Comparison of ENCODE assay signal across 4 fruit fly cellular contexts in the genomic region with DNA sequence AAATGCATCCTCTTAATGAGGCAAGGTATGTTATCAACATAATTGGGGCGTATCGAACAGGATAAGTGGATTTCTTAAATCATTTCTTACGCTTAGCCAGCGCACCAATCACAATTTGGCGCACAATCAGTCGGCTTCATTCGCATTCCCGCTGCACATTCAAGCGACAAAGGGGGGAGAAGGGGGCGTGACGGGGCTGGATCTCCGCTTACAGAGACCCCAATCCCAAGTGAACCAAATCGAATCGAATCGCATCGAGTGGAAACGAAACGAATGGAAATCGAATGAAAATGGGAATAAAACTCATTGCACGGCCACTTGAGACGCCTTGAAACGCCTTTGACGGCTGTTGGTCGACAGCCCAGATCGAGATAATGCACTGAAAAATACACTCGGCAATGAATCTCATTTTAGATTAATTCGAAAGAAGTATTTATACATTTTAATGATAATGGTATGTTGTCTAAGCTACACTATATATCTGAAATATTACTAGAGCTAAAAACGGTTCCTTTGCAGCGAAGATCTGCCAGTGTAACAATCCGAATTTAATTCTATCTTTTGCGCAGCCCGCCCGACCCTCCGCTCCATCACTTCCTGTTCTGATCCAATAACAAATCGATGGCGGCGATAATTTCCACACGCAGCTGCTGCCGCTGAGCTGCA.
TF ChIP-seq lines count a peak whose summit lies in the region.

No protein-coding gene starts in this region.

- TF ChIP-seq CTCF in whole organism, embryonic (GFP tag; optimal IDR thresholded peaks at IDR 0.05; lab: Kevin White, UChicago): no peak

TF ChIP-seq in whole organism, embryonic, 481 proteins besides CTCF, POLR2A, EP300 and RAD21 (continues in another document):
- TF ChIP-seq CG17361 (GFP tag; IDR thresholded peaks at IDR 0.05; lab: Robert Waterston, UW): 0 out of 3 replicates have a peak, but pooled peaks have one; percentile 8
- no peak for TF ChIP-seq ssp (GFP tag; IDR thresholded peaks at IDR 0.05; lab: Robert Waterston, UW)
- no peak for TF ChIP-seq Hmr (GFP tag; optimal IDR thresholded peaks at IDR 0.05; lab: Kevin White, UChicago)
- TF ChIP-seq Taf1 (GFP tag; IDR thresholded peaks at IDR 0.05; lab: Robert Waterston, UW): no peak
- TF ChIP-seq CG4424 (GFP tag; optimal IDR thresholded peaks at IDR 0.05; lab: Kevin White, UChicago): no peak
- TF ChIP-seq CG8290 (GFP tag; optimal IDR thresholded peaks at IDR 0.05; lab: Kevin White, UChicago): no peak
- no peak for TF ChIP-seq CG8290 (tag; optimal IDR thresholded peaks at IDR 0.05; lab: Kevin White, UChicago)
- TF ChIP-seq CG1602 (GFP tag; optimal IDR thresholded peaks at IDR 0.05; lab: Kevin White, UChicago): no peak
- TF ChIP-seq Ravus (GFP tag; IDR thresholded peaks at IDR 0.05; lab: Robert Waterston, UW): no peak
- no peak for TF ChIP-seq E2f1 (GFP tag; IDR thresholded peaks at IDR 0.05; lab: Robert Waterston, UW)
- peak; percentile 17 for TF ChIP-seq phol (tag; optimal IDR thresholded peaks at IDR 0.05; lab: Kevin White, UChicago)
- TF ChIP-seq gcm2 (GFP tag; optimal IDR thresholded peaks at IDR 0.05; lab: Kevin White, UChicago): no peak
- TF ChIP-seq GATAe (GFP tag; conservative IDR thresholded peaks at IDR 0.05; lab: Robert Waterston, UW): no peak
- peak; percentile 42; the same call in 1 of the 2 replicates for TF ChIP-seq Xrp1 (GFP tag; IDR thresholded peaks at IDR 0.05; lab: Robert Waterston, UW)
- TF ChIP-seq Camta (GFP tag; optimal IDR thresholded peaks at IDR 0.05; lab: Kevin White, UChicago): no peak
- peak; percentile 60 for TF ChIP-seq Med (GFP tag; lab: Kevin White, UChicago)
- no peak for TF ChIP-seq cwo (GFP tag; optimal IDR thresholded peaks at IDR 0.05; lab: Kevin White, UChicago)
- TF ChIP-seq Atf-2 (GFP tag; optimal IDR thresholded peaks at IDR 0.05; lab: Kevin White, UChicago): no peak
- no peak for TF ChIP-seq sug (tag; optimal IDR thresholded peaks at IDR 0.05; lab: Kevin White, UChicago)
- TF ChIP-seq CG2712 (tag; optimal IDR thresholded peaks at IDR 0.05; lab: Kevin White, UChicago): peak; percentile 44
- peak; percentile 18 for TF ChIP-seq Ssrp (tag; optimal IDR thresholded peaks at IDR 0.05; lab: Kevin White, UChicago)
- TF ChIP-seq fd3F (GFP tag; optimal IDR thresholded peaks at IDR 0.05; lab: Kevin White, UChicago): no peak

TF ChIP-seq in whole organism, prepupa, 60 proteins besides CTCF, POLR2A, EP300 and RAD21 (continues in another document):
- TF ChIP-seq Ets21C (GFP tag; optimal IDR thresholded peaks at IDR 0.05; lab: Kevin White, UChicago) (peak; percentile 6), CG9139 (GFP tag; optimal IDR thresholded peaks at IDR 0.05; lab: Kevin White, UChicago) (peak; percentile 9), Smox (GFP tag; optimal IDR thresholded peaks at IDR 0.05; lab: Kevin White, UChicago) (peak; percentile 51), Eip78C (GFP tag; lab: Kevin White, UChicago) (peak; percentile 84), Ets96B (tag; optimal IDR thresholded peaks at IDR 0.05; lab: Kevin White, UChicago) (peak; percentile 30), Hr38 (GFP tag; optimal IDR thresholded peaks at IDR 0.05; lab: Kevin White, UChicago) (no peak), CG16779 (tag; optimal IDR thresholded peaks at IDR 0.05; lab: Kevin White, UChicago) (no peak), CG6808 (GFP tag; optimal IDR thresholded peaks at IDR 0.05; lab: Kevin White, UChicago) (peak; percentile 48), CG11902 (GFP tag; optimal IDR thresholded peaks at IDR 0.05; lab: Kevin White, UChicago) (peak; percentile 5), Eip75B (GFP tag; optimal IDR thresholded peaks at IDR 0.05; lab: Kevin White, UChicago) (peak; percentile 57), CG8319 (GFP tag; optimal IDR thresholded peaks at IDR 0.05; lab: Kevin White, UChicago) (no peak), vri (GFP tag; optimal IDR thresholded peaks at IDR 0.05; lab: Kevin White, UChicago) (peak; percentile 12), CG10669 (GFP tag; optimal IDR thresholded peaks at IDR 0.05; lab: Kevin White, UChicago) (peak; percentile 39), CG6276 (GFP tag; optimal IDR thresholded peaks at IDR 0.05; lab: Kevin White, UChicago) (no peak), Gug (GFP tag; IDR thresholded peaks at IDR 0.05; lab: Robert Waterston, UW) (0 out of 2 replicates have a peak, but pooled peaks have one; percentile 20), CG6163 (GFP tag; IDR thresholded peaks at IDR 0.05; lab: Robert Waterston, UW) (peak; percentile 38; the same call in 2 of the 3 replicates), spab (GFP tag; optimal IDR thresholded peaks at IDR 0.05; lab: Kevin White, UChicago) (no peak), ss (GFP tag; optimal IDR thresholded peaks at IDR 0.05; lab: Kevin White, UChicago) (peak in 1 of 2 experiments; percentile 19), CG11294 (GFP tag; IDR thresholded peaks at IDR 0.05; lab: Robert Waterston, UW) (no peak), OdsH (GFP tag; optimal IDR thresholded peaks at IDR 0.05; lab: Kevin White, UChicago) (peak; percentile 36), CG32006 (GFP tag; optimal IDR thresholded peaks at IDR 0.05; lab: Kevin White, UChicago) (peak; percentile 29)

TF ChIP-seq in whole organism, pupa, 21 proteins besides CTCF, POLR2A, EP300 and RAD21:
- TF ChIP-seq gl (tag; optimal IDR thresholded peaks at IDR 0.05; lab: Kevin White, UChicago) (no peak), CG32121 (GFP tag; IDR thresholded peaks at IDR 0.05; lab: Robert Waterston, UW) (no peak), CG10348 (GFP tag; IDR thresholded peaks at IDR 0.05; lab: Robert Waterston, UW) (no peak), CG14655 (GFP tag; optimal IDR thresholded peaks at IDR 0.05; lab: Kevin White, UChicago) (peak; percentile 45), CG4496 (GFP tag; IDR thresholded peaks at IDR 0.05; lab: Robert Waterston, UW) (peak; percentile 58; the same call in 1 of the 3 replicates), Snoo (tag; optimal IDR thresholded peaks at IDR 0.05; lab: Kevin White, UChicago) (no peak), CG8159 (tag; optimal IDR thresholded peaks at IDR 0.05; lab: Kevin White, UChicago) (peak; percentile 64), D1 (tag; optimal IDR thresholded peaks at IDR 0.05; lab: Kevin White, UChicago) (no peak), CG34367 (tag; optimal IDR thresholded peaks at IDR 0.05; lab: Kevin White, UChicago) (peak; percentile 57), Ets98B (GFP tag; IDR thresholded peaks at IDR 0.05; lab: Robert Waterston, UW) (no peak), Pif1A (GFP tag; optimal IDR thresholded peaks at IDR 0.05; lab: Kevin White, UChicago) (peak; percentile 37), CG9948 (tag; optimal IDR thresholded peaks at IDR 0.05; lab: Kevin White, UChicago) (peak; percentile 42), CG8301 (tag; optimal IDR thresholded peaks at IDR 0.05; lab: Kevin White, UChicago) (peak; percentile 34), rn (GFP tag; IDR thresholded peaks at IDR 0.05; lab: Robert Waterston, UW) (0 out of 2 replicates have a peak, but pooled peaks have one; percentile 12), Pif1B (GFP tag; optimal IDR thresholded peaks at IDR 0.05; lab: Kevin White, UChicago) (peak; percentile 31), CG12605 (GFP tag; IDR thresholded peaks at IDR 0.05; lab: Robert Waterston, UW) (no peak), EcR (GFP tag; optimal IDR thresholded peaks at IDR 0.05; lab: Kevin White, UChicago) (no peak), CG13204 (GFP tag; optimal IDR thresholded peaks at IDR 0.05; lab: Kevin White, UChicago) (no peak), CG15710 (tag; optimal IDR thresholded peaks at IDR 0.05; lab: Kevin White, UChicago) (peak; percentile 60), fd96Ca (GFP tag; IDR thresholded peaks at IDR 0.05; lab: Robert Waterston, UW) (peak; percentile 45; the same call in 1 of the 3 replicates), CG17806 (tag; optimal IDR thresholded peaks at IDR 0.05; lab: Kevin White, UChicago) (peak; percentile 61)
TF ChIP-seq in whole organism, pupa: peak in this region for 12.

TF ChIP-seq in whole organism, wandering third instar larva, 38 proteins besides CTCF, POLR2A, EP300 and RAD21:
- TF ChIP-seq rgr (GFP tag; optimal IDR thresholded peaks at IDR 0.05; lab: Kevin White, UChicago): peak; percentile 44
- TF ChIP-seq OdsH (GFP tag; optimal IDR thresholded peaks at IDR 0.05; lab: Kevin White, UChicago): peak; percentile 10
- peak; percentile 29 for TF ChIP-seq HLH106 (tag; optimal IDR thresholded peaks at IDR 0.05; lab: Kevin White, UChicago)
- TF ChIP-seq Hr78 (GFP tag; optimal IDR thresholded peaks at IDR 0.05; lab: Kevin White, UChicago): no peak
- TF ChIP-seq dsf (GFP tag; optimal IDR thresholded peaks at IDR 0.05; lab: Kevin White, UChicago; ENCODE audit: borderline replicate concordance): no peak
- no peak for TF ChIP-seq tai (GFP tag; optimal IDR thresholded peaks at IDR 0.05; lab: Kevin White, UChicago)
- peak; percentile 45 for TF ChIP-seq fru (GFP tag; optimal IDR thresholded peaks at IDR 0.05; lab: Kevin White, UChicago)
- peak; percentile 51 for TF ChIP-seq h (GFP tag; optimal IDR thresholded peaks at IDR 0.05; lab: Kevin White, UChicago)
- peak in 1 of 2 experiments; percentile 49 for TF ChIP-seq foxo (GFP tag; optimal IDR thresholded peaks at IDR 0.05; lab: Kevin White, UChicago)
